Worm (Caenorhabditis elegans) whole organism, mixed stage, embryonic: ENCODE measurements around the gene R05D3.12.

Experiments
- M03D4.4 ChIP-seq: sonication (generic microtip); optimal IDR thresholded peaks from 2 replicates; lab custom pipeline; 2017; ENCODE audit warnings: mild to moderate bottlenecking, missing genetic modification characterization, missing compliant biosample characterization
- bed-3 ChIP-seq: fragments of 200-800 bp; sonication (Bioruptor generic); optimal IDR thresholded peaks from 3 replicates; lab custom pipeline; 2018; ENCODE audit warnings: mild to moderate bottlenecking, missing genetic modification characterization, moderate library complexity, missing compliant biosample characterization
- blmp-1 ChIP-seq: fragments of 150-350 bp; optimal IDR thresholded peaks from 2 replicates; lab custom pipeline; 2014; ENCODE audit warnings: missing biosample characterization, missing genetic modification characterization
- ceh-39 ChIP-seq: fragments of 150-350 bp; optimal IDR thresholded peaks from 2 replicates; lab custom pipeline; 2014; ENCODE audit warnings: missing biosample characterization, missing genetic modification characterization
- ceh-43 ChIP-seq: fragments of 200-800 bp; sonication (Bioruptor generic); optimal IDR thresholded peaks from 2 replicates; lab custom pipeline; 2018; ENCODE audit warnings: mild to moderate bottlenecking, missing genetic modification characterization, moderate library complexity, missing compliant biosample characterization
- ceh-83 ChIP-seq: fragments of 200-800 bp; sonication (Bioruptor generic); optimal IDR thresholded peaks from 2 replicates; lab custom pipeline; 2018; ENCODE audit warnings: mild to moderate bottlenecking, missing genetic modification characterization, missing compliant biosample characterization
- ces-1 ChIP-seq: fragments of 150-350 bp; optimal IDR thresholded peaks from 2 replicates; lab custom pipeline; 2014; ENCODE audit warnings: missing biosample characterization, missing genetic modification reagents, missing genetic modification characterization
- cnd-1 ChIP-seq: fragments of 200-800 bp; sonication (Bioruptor generic); optimal IDR thresholded peaks from 2 replicates; lab custom pipeline; 2018; ENCODE audit warnings: mild to moderate bottlenecking, missing genetic modification characterization, missing compliant biosample characterization
- drap-1 ChIP-seq: fragments of 200-800 bp; sonication (Bioruptor generic); optimal IDR thresholded peaks from 3 replicates; lab custom pipeline; 2018; ENCODE audit warnings: mild to moderate bottlenecking, missing genetic modification characterization, missing compliant biosample characterization
- elt-1 ChIP-seq: sonication (generic microtip); optimal IDR thresholded peaks from 2 replicates; lab custom pipeline; 2017; ENCODE audit warnings: missing genetic modification characterization, mild to moderate bottlenecking, missing compliant biosample characterization, antibody characterized with exemption, moderate library complexity, borderline replicate concordance; ENCODE audit not compliant: insufficient read depth
- elt-3 ChIP-seq: fragments of 150-350 bp; optimal IDR thresholded peaks from 2 replicates; lab custom pipeline; 2014; ENCODE audit warnings: missing biosample characterization, missing genetic modification characterization
- flh-1 ChIP-seq: fragments of 200-800 bp; sonication (Bioruptor generic); optimal IDR thresholded peaks from 2 replicates; lab custom pipeline; 2018; ENCODE audit warnings: mild to moderate bottlenecking, missing genetic modification characterization, moderate library complexity, missing compliant biosample characterization
- ham-2 ChIP-seq: fragments of 200-800 bp; sonication (Bioruptor generic); optimal IDR thresholded peaks from 2 replicates; lab custom pipeline; 2018; ENCODE audit warnings: mild to moderate bottlenecking, missing genetic modification characterization, missing compliant biosample characterization
- hlh-1 ChIP-seq: fragments of 150-350 bp; optimal IDR thresholded peaks from 2 replicates; lab custom pipeline; 2014; ENCODE audit warnings: missing biosample characterization, missing genetic modification reagents, missing genetic modification characterization
- lin-32 ChIP-seq: fragments of 200-800 bp; sonication (Bioruptor generic); optimal IDR thresholded peaks from 2 replicates; lab custom pipeline; 2018; ENCODE audit warnings: mild to moderate bottlenecking, missing genetic modification characterization, missing compliant biosample characterization
- lsy-2 ChIP-seq: fragments of 150-350 bp; optimal IDR thresholded peaks from 2 replicates; lab custom pipeline; 2014; ENCODE audit warnings: missing biosample characterization, missing genetic modification characterization
- mab-5 ChIP-seq: fragments of 150-350 bp; optimal IDR thresholded peaks from 2 replicates; lab custom pipeline; 2014; ENCODE audit warnings: missing biosample characterization, missing genetic modification characterization
- mep-1 ChIP-seq: fragments of 150-350 bp; optimal IDR thresholded peaks from 2 replicates; lab custom pipeline; 2017; ENCODE audit warnings: missing biosample characterization, missing genetic modification reagents, missing genetic modification characterization, inconsistent platforms
- mls-2 ChIP-seq: sonication (generic microtip); optimal IDR thresholded peaks from 2 replicates; lab custom pipeline; 2016; ENCODE audit warnings: mild to moderate bottlenecking, missing genetic modification characterization, moderate library complexity, missing compliant biosample characterization
- nhr-12 ChIP-seq: fragments of 150-350 bp; optimal IDR thresholded peaks from 2 replicates; lab custom pipeline; 2014; ENCODE audit warnings: missing biosample characterization, missing genetic modification characterization
- nhr-2 ChIP-seq: fragments of 150-350 bp; optimal IDR thresholded peaks from 2 replicates; lab custom pipeline; 2014; ENCODE audit warnings: missing biosample characterization, missing genetic modification characterization
- nhr-237 ChIP-seq: fragments of 150-350 bp; optimal IDR thresholded peaks from 2 replicates; lab custom pipeline; 2014; ENCODE audit warnings: missing biosample characterization, missing genetic modification characterization
- nhr-28 ChIP-seq: fragments of 150-350 bp; optimal IDR thresholded peaks from 2 replicates; lab custom pipeline; 2014; ENCODE audit warnings: missing biosample characterization, missing genetic modification characterization
- nhr-76 ChIP-seq: sonication (generic microtip); optimal IDR thresholded peaks from 2 replicates; lab custom pipeline; 2017; ENCODE audit warnings: missing biosample characterization, missing genetic modification characterization
- pha-4 ChIP-seq: fragments of 150-350 bp; optimal IDR thresholded peaks from 2 replicates; lab custom pipeline; 2018; ENCODE audit warnings: missing biosample characterization, missing genetic modification reagents, missing genetic modification characterization
- sem-2 ChIP-seq: fragments of 200-800 bp; sonication (Bioruptor generic); optimal IDR thresholded peaks from 2 replicates; lab custom pipeline; 2018; ENCODE audit warnings: mild to moderate bottlenecking, missing genetic modification characterization, missing compliant biosample characterization
- snpc-4 ChIP-seq: fragments of 150-350 bp; optimal IDR thresholded peaks from 2 replicates; lab custom pipeline; 2014; ENCODE audit warnings: missing biosample characterization, missing genetic modification characterization
- sptf-1 ChIP-seq: sonication (generic microtip); optimal IDR thresholded peaks from 2 replicates; lab custom pipeline; 2017; ENCODE audit warnings: mild to moderate bottlenecking, missing genetic modification characterization, moderate library complexity, missing compliant biosample characterization
- tbx-8 ChIP-seq: fragments of 200-800 bp; sonication (Bioruptor generic); optimal IDR thresholded peaks from 2 replicates; lab custom pipeline; 2018; ENCODE audit warnings: mild to moderate bottlenecking, missing genetic modification characterization, moderate library complexity, missing compliant biosample characterization
- unc-120 ChIP-seq: sonication (generic microtip); optimal IDR thresholded peaks from 2 replicates; lab custom pipeline; 2017; ENCODE audit warnings: missing genetic modification characterization, missing compliant biosample characterization; ENCODE audit not compliant: poor library complexity, severe bottlenecking
- unc-39 ChIP-seq: fragments of 150-350 bp; optimal IDR thresholded peaks from 2 replicates; lab custom pipeline; 2014; ENCODE audit warnings: missing biosample characterization, missing genetic modification characterization
- unc-62 ChIP-seq: fragments of 150-350 bp; optimal IDR thresholded peaks from 2 replicates; lab custom pipeline; 2014; ENCODE audit warnings: missing biosample characterization, missing genetic modification reagents, missing genetic modification characterization
- zip-8 ChIP-seq: fragments of 150-350 bp; optimal IDR thresholded peaks from 2 replicates; lab custom pipeline; 2014; ENCODE audit warnings: missing biosample characterization, missing genetic modification characterization
- ztf-11 ChIP-seq: fragments of 150-350 bp; optimal IDR thresholded peaks from 2 replicates; lab custom pipeline; 2014; ENCODE audit warnings: missing biosample characterization, missing genetic modification characterization

The R05D3.12 gene

DNA sequence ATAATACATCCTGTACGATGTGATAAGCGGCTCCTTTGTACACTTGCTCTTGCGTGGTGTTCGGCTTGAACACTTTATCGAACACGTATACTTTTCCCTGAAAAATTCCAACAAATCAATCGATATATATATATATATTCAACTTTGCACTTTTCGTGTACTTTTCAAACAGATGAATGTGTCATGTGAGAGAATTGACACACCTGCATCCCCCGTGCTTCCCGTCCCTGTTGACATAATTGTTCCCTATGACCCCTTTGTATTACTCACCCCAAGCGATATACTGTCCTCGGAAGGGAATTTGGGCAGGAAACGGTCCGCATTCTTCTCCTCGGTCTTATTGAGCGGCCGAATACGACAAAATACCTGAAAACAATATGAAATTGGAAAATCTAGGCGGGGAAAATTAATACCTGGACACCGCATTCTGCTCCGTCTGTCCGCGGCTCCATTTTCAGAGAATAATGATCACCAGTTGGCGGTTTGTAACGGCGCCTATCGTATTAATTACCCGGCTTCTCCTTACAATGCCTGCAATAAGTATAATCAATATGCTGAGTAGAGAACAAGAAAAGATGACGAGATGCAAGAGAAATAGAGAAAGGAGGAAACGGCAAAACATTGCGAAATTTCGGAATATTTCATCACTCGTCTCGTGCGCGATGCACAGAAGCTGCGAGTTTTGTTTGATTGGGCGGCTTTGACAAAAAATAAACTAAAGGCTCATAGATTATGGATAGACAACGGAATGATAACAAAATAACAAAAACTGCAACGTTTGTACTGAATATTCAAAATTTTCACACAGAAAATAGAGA is 25.9 kb upstream of the R05D3.12 start, which contains the start of gene unc-116:
unc-116 (minus strand) TSS at position 531 of the 818 bp plus-strand sequence.
- TF ChIP-seq elt-3 (tag; lab: Kevin White, UChicago) = peak; percentile 13
- peak; percentile 78 for TF ChIP-seq pha-4 (tag; lab: Kevin White, UChicago)
- no peak for TF ChIP-seq nhr-2 (tag; lab: Kevin White, UChicago)
- TF ChIP-seq cnd-1 (tag; lab: Kevin White, UChicago) = no peak
- no peak for TF ChIP-seq unc-120 (tag; lab: Kevin White, UChicago)
- TF ChIP-seq mls-2 (tag; lab: Kevin White, UChicago) = no peak
- TF ChIP-seq lsy-2 (tag; lab: Kevin White, UChicago) = no peak
- no peak for TF ChIP-seq elt-1
- no peak for TF ChIP-seq sem-2 (GFP tag; lab: Kevin White, UChicago)
- TF ChIP-seq nhr-237 (tag; lab: Kevin White, UChicago) = peak; percentile 69
- TF ChIP-seq ham-2 = peak; percentile 11
- TF ChIP-seq hlh-1 (tag; lab: Kevin White, UChicago) = no peak
- peak; percentile 50 for TF ChIP-seq ces-1 (GFP tag; lab: Kevin White, UChicago)
- no peak for TF ChIP-seq bed-3

DNA sequence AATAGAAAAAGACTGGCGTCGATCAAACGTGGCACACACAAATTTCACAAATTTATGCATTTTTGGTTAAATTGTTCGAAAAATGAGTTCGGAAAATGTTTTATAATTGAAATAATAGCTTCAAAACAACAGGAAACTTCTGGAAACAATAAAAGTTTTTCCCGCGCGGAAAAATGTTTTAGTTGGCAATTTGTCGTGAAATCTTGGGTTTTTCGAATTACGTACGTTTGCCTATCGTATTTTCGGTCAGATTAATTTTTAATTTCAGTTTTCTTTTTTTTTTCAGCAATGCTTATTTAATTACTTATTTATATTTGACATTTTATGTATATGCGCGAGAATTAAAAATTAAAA is 25.3 kb upstream of the R05D3.12 start:
- TF ChIP-seq blmp-1 (tag; lab: Kevin White, UChicago) = no peak
- no peak for TF ChIP-seq elt-1
- TF ChIP-seq cnd-1 (tag; lab: Kevin White, UChicago) = no peak
- TF ChIP-seq sptf-1 (tag; lab: Kevin White, UChicago) = no peak
- TF ChIP-seq nhr-2 (tag; lab: Kevin White, UChicago) = no peak
- no peak for TF ChIP-seq M03D4.4 (tag; lab: Kevin White, UChicago)
- no peak for TF ChIP-seq ham-2

DNA sequence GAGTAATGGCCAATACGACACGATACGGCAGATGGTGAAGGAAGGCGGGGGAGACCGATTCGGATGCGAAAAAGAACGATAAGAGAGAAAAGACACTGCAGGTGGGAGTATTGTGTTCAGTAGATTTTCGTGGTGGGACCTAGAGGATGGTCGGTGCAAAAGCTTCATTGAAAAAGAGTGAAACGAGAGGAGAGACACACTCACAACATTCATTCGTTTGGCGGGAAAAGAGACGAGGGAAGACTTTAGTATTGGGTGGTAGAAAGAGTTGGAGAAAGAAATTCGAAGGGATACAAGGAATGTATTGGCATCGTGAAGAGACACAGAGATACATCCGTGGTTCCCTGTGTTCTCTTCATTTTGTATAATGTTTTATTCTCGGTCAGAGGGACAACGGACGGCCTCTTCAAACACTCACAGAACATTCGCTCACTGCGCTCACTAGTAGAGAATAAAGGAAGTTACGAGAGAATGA is 24.3 kb upstream of the R05D3.12 start:
- TF ChIP-seq hlh-1 (tag; lab: Kevin White, UChicago) = peak; percentile 70
- no peak for TF ChIP-seq nhr-12
- TF ChIP-seq nhr-237 (tag; lab: Kevin White, UChicago) = peak; percentile 28
- no peak for TF ChIP-seq unc-39
- no peak for TF ChIP-seq drap-1 (GFP tag; lab: Kevin White, UChicago)
- TF ChIP-seq cnd-1 (tag; lab: Kevin White, UChicago) = peak; percentile 78
- TF ChIP-seq sem-2 (GFP tag; lab: Kevin White, UChicago) = no peak
- TF ChIP-seq sptf-1 (tag; lab: Kevin White, UChicago) = no peak
- TF ChIP-seq ceh-83 = no peak
- TF ChIP-seq lsy-2 (tag; lab: Kevin White, UChicago) = peak; percentile 35
- TF ChIP-seq ceh-43 (GFP tag; lab: Kevin White, UChicago) = no peak
- TF ChIP-seq zip-8 (tag; lab: Kevin White, UChicago) = no peak
- TF ChIP-seq nhr-28 (tag; lab: Kevin White, UChicago) = no peak
- no peak for TF ChIP-seq tbx-8
- TF ChIP-seq ceh-39 (tag; lab: Kevin White, UChicago) = no peak
- no peak for TF ChIP-seq elt-3 (tag; lab: Kevin White, UChicago)
- TF ChIP-seq mls-2 (tag; lab: Kevin White, UChicago) = peak; percentile 62
- no peak for TF ChIP-seq flh-1 (GFP tag; lab: Kevin White, UChicago)
- peak; percentile 64 for TF ChIP-seq unc-120 (tag; lab: Kevin White, UChicago)
- TF ChIP-seq nhr-2 (tag; lab: Kevin White, UChicago) = no peak
- peak; percentile 48 for TF ChIP-seq mep-1 (tag; lab: Kevin White, UChicago)
- no peak for TF ChIP-seq mab-5
- peak; percentile 47 for TF ChIP-seq lin-32 (GFP tag; lab: Kevin White, UChicago)
- no peak for TF ChIP-seq ztf-11 (tag; lab: Kevin White, UChicago)
- peak; percentile 71 for TF ChIP-seq unc-62
- no peak for TF ChIP-seq blmp-1 (tag; lab: Kevin White, UChicago)
- peak; percentile 31 for TF ChIP-seq M03D4.4 (tag; lab: Kevin White, UChicago)
- TF ChIP-seq nhr-76 = no peak
- TF ChIP-seq pha-4 (tag; lab: Kevin White, UChicago) = peak; percentile 33
- no peak for TF ChIP-seq bed-3
- TF ChIP-seq elt-1 = no peak
- peak; percentile 68 for TF ChIP-seq ces-1 (GFP tag; lab: Kevin White, UChicago)
- no peak for TF ChIP-seq snpc-4 (tag; lab: Kevin White, UChicago)
- TF ChIP-seq, all 35 proteins: peak for 12
